Worm (Caenorhabditis elegans) whole organism, midembryonic: Measurements from ENCODE around the gene C56C10.9.
"Not testable (repeated sequence)": the region's sequence is repeated elsewhere in the genome, so short reads cannot be mapped to it uniquely, and the experiment has no call there.

Experiments
- T22C8.4 ChIP-seq: fragments of 200-800 bp; sonication (Bioruptor generic); IDR thresholded peaks from 2 replicates; pipeline ENCODE4 v1.3.6; 2022; ENCODE audit warnings: missing genetic modification characterization, missing compliant biosample characterization
- cog-1 ChIP-seq: sonication (generic microtip); optimal IDR thresholded peaks from 2 replicates; lab custom pipeline; 2016; ENCODE audit warnings: missing genetic modification characterization, missing compliant biosample characterization
- flt-1 ChIP-seq: fragments of 200-800 bp; sonication (Bioruptor generic); IDR thresholded peaks from 2 replicates; pipeline ENCODE4 v1.3.6; 2022; ENCODE audit warnings: missing genetic modification characterization, missing compliant biosample characterization
- klf-2 ChIP-seq: fragments of 200-800 bp; sonication (Bioruptor generic); conservative IDR thresholded peaks from 2 replicates; pipeline ENCODE4 v1.3.6; 2022; ENCODE audit warnings: missing genetic modification reagents, missing genetic modification characterization, missing compliant biosample characterization
- med-1 ChIP-seq: sonication (generic microtip); optimal IDR thresholded peaks from 2 replicates; lab custom pipeline; 2017; ENCODE audit warnings: missing genetic modification characterization, mild to moderate bottlenecking, missing compliant biosample characterization, antibody characterized with exemption, missing genetic modification reagents; ENCODE audit not compliant: insufficient read depth
- ref-1 ChIP-seq: fragments of 200-800 bp; sonication (Bioruptor generic); conservative IDR thresholded peaks from 2 replicates; pipeline ENCODE4 v1.3.6; 2022; ENCODE audit warnings: missing genetic modification reagents, missing genetic modification characterization, missing compliant biosample characterization
- tab-1 ChIP-seq: fragments of 200-800 bp; sonication (Bioruptor generic); IDR thresholded peaks from 2 replicates; pipeline ENCODE4 v1.3.6; 2022; ENCODE audit warnings: missing genetic modification characterization, missing compliant biosample characterization
- ztf-23 ChIP-seq: fragments of 200-800 bp; sonication (Bioruptor generic); IDR thresholded peaks from 2 replicates; pipeline ENCODE4 v1.3.6; 2022; ENCODE audit warnings: missing genetic modification reagents, missing genetic modification characterization, missing compliant biosample characterization
- ztf-29 ChIP-seq: fragments of 200-800 bp; sonication (Bioruptor generic); IDR thresholded peaks from 2 replicates; pipeline ENCODE4 v1.3.6; 2022; ENCODE audit warnings: missing genetic modification reagents, missing genetic modification characterization, missing compliant biosample characterization

Gene C56C10.9

DNA sequence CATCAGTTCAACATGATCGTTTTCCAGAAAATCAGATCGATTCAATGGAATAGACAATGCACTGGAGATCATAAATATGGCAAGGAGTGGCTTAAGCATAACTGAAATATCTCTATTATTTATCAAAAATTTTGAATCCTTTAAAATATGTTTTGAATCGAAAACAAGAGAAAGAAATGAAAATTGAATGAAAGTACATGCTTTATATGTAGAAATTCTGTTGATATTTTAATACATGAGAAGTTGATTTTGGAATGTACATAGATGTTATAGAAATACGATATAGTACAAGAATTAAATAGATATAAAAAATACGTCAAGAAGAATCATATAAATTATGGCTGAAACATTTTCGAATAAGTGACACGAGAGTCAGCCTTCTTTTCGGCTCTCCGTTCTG is at the start of gene C56C10.9:
TSS of gene C56C10.9 (minus strand) at position 101 of the 400 bp plus-strand sequence.
- no peak for TF ChIP-seq tab-1
- no peak for TF ChIP-seq T22C8.4 (GFP tag; lab: Robert Waterston, UW)
- no peak for TF ChIP-seq med-1 (GFP tag; lab: Kevin White, UChicago)
- no peak for TF ChIP-seq klf-2
- no peak for TF ChIP-seq ref-1 (GFP tag; lab: Robert Waterston, UW)
- no peak for TF ChIP-seq ztf-23 (GFP tag; lab: Robert Waterston, UW)
- TF ChIP-seq cog-1 (tag; lab: Kevin White, UChicago), result no peak
- TF ChIP-seq ztf-29 (GFP tag; lab: Robert Waterston, UW), result no peak
- no peak for TF ChIP-seq flt-1

DNA sequence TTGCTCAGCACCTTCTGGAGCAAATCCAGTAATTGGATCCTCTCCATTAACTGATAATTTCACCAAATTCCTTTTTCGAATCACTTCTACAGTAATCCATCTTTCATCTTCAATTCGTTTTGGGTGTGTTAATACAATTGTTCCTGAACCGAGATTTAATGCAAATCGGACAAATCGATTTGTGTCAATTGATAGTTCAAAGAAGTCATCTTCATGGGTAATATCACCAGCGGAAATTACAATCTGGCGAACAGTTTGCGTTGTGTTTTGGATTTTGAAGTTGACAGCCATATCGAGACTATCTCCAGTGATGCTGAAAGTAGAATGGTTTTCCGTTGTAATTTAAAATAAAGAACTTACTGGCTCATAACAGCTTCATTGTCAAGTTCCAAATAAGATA is 45.7 kb upstream of the C56C10.9 start:
- TF ChIP-seq tab-1 (no peak), flt-1 (no peak), ztf-29 (GFP tag; lab: Robert Waterston, UW) (no peak), klf-2 (no peak), T22C8.4 (GFP tag; lab: Robert Waterston, UW) (no peak), ref-1 (GFP tag; lab: Robert Waterston, UW) (no peak), cog-1 (tag; lab: Kevin White, UChicago) (no peak), ztf-23 (GFP tag; lab: Robert Waterston, UW) (no peak), med-1 (GFP tag; lab: Kevin White, UChicago) (no peak)

DNA sequence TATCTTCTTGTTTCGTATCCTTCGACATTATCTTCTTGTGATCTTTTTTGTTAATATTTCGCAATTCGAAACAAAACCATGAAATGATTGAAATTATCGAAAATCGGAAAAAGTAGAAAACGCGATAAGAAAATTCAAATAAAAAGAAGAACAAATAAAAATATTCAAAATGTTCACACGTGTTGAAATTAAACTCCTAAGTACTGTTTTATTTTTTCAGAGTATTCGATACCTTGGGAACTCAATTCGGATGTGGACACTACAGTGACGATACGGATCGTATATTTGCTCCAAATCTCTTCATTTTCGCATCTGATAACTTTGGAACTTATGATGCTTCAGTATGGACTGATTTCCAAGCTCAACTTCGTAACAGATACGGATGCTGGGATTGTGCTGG is 44.0 kb upstream of the C56C10.9 start, which contains the start of gene T19D12.5:
TSS of gene T19D12.5 (minus strand) at position 101 of the 400 bp plus-strand sequence.
- TF ChIP-seq tab-1, result no peak
- no peak for TF ChIP-seq T22C8.4 (GFP tag; lab: Robert Waterston, UW)
- no peak for TF ChIP-seq cog-1 (tag; lab: Kevin White, UChicago)

DNA sequence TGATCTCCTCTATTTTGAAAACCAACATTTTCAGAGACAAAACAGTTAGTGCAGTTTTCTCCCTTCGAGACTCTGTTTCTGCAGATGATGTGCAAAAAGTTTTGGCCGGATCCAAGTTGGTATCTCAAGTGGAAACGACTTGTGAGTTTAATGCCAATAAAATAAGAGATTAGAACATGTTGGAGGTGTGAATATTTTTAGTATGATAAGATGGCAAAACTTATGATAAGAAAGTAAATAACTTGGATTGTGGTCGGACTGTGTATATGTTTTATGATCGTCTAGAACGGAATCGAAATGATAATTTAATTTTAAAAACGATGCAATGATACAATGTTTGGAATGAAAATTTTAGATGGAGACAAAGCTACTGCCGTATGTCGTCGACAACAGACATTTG is 39.8 kb upstream of the C56C10.9 start:
- TF ChIP-seq ref-1 (GFP tag; lab: Robert Waterston, UW) (no peak), klf-2 (no peak), flt-1 (no peak), tab-1 (no peak), T22C8.4 (GFP tag; lab: Robert Waterston, UW) (no peak), cog-1 (tag; lab: Kevin White, UChicago) (no peak), ztf-29 (GFP tag; lab: Robert Waterston, UW) (no peak), ztf-23 (GFP tag; lab: Robert Waterston, UW) (no peak)

DNA sequence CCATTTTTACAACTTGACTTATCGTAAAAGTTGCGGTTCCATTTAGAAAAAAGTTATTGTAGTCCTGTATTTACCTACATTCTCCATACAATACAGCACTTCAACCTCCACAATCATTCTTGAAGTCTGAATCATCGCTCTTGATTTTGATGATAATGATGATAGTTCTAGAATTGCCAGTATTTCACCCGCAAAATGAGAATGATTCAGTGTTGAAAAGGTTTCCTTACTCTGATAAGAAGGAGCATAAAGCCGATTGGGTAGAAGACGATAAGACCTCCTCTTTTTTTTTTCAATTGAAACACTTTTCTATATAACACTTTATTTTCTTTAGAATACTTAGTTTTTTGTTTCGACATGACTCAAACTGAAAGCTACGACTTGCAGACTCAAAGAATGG is 38.7 kb upstream of the C56C10.9 start, which contains the start of gene T19D12.4:
TSS of gene T19D12.4 (plus strand) at position 295 of the 400 bp plus-strand sequence.
- TF ChIP-seq flt-1, result no peak
- TF ChIP-seq ref-1 (GFP tag; lab: Robert Waterston, UW), result no peak
- no peak for TF ChIP-seq klf-2
- TF ChIP-seq tab-1, result no peak

DNA sequence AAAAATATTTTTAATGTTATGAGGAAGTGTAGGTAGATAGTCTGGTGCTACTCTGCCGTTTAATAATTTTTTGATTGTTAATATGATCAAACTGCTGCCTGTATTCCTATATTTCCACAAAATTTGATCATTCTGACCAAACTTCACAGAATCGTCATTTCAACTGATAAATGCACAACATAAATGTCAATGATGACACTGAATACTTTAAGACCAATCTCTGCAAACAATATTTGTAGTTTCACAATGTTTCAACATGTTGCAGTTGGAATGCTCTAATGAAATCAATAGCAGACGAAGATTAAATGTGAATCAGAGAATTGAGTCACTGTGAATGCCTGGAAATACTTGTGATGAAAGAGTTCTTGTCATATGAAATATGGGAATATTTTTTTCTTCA is 37.6 kb upstream of the C56C10.9 start:
- no peak for TF ChIP-seq ztf-29 (GFP tag; lab: Robert Waterston, UW)

DNA sequence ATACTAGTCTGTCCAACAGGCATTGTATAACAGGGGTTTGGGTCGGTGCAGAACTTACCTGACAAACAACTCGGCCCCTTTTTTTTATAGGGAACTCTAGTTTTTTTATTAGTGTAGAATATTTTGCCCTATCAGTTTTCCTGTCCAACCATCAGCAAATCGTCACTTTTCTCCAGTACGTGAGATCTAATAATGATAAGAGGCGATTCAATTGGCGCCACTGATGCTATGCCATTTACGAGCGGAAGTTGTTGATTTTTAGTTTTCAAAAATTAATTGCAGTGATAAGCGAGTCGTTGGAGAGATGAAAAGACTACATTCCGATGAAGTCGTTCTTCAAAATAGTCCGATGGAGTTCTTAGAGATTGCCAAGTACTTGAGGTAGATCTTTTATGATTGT is 36.2 kb upstream of the C56C10.9 start:
- TF ChIP-seq ztf-29 (GFP tag; lab: Robert Waterston, UW) (no peak), flt-1 (no peak), cog-1 (tag; lab: Kevin White, UChicago) (no peak), tab-1 (no peak), ref-1 (GFP tag; lab: Robert Waterston, UW) (no peak), T22C8.4 (GFP tag; lab: Robert Waterston, UW) (no peak), ztf-23 (GFP tag; lab: Robert Waterston, UW) (no peak), med-1 (GFP tag; lab: Kevin White, UChicago) (no peak), klf-2 (no peak)

DNA sequence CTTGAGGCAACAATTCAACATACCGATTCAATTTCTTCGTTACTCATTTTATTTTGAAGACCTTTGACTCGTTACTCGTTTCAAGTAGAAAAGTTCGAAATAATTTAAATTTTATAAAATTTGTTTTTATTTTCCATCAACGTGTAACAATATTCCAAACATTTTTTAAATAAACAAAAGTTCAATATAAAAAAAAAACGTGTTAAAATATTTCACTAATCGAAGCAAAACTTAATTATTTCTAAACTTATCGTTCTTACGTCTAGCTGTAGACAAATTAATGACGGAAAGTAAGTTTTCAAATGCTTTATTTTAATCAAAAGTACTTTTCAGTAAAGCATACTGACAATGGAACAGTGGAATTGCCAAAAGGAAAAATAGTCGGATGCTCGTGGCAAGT is 35.0 kb upstream of the C56C10.9 start, which contains the start of the genes F54H5.5 and F54H5.2:
TSS of gene F54H5.5 (minus strand) at position 101 of the 400 bp plus-strand sequence.
TSS of gene F54H5.2 (plus strand) at position 303 of the 400 bp plus-strand sequence.
- not testable (repeated sequence) for TF ChIP-seq tab-1; ref-1 (GFP tag; lab: Robert Waterston, UW); klf-2

DNA sequence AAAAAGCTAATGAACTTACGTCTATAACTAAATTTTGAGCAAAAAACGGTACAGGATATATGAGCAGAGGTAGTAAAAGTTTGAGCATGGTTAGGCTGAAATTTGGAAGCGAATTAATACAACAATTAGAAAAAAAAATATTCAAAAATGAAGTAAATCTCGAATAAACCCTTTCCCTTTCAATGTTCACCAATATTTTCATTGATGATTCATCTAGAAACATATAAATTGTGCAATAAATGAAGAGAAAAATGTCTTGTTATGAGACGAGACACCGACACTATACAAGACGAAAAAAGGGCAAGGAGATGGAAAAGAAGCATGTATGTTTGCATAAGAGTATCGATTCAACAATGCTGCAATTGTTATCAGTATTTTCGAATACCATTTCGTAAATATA is 33.2 kb upstream of the C56C10.9 start, which contains the start of gene F54H5.14:
TSS of gene F54H5.14 (minus strand) at position 101 of the 400 bp plus-strand sequence.
- TF ChIP-seq T22C8.4 (GFP tag; lab: Robert Waterston, UW) (no peak), cog-1 (tag; lab: Kevin White, UChicago) (no peak)

DNA sequence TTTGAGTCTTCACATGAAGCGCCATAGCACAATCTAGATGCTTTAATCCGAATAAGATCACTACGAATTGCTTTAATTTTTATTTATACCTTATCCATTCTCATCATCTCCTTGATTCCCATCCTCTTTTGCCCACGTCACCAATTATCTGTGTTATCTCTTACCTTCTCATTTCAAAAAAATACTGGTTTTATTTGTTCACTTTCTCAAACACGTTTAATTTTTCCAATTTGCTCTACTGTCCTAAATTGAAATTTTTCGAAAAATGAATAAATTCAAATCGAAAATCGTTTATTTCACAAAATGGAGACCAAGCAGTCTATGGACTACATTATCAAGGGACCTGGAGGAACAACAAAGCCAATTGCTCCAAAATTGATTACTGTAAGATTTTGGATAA is 29.7 kb upstream of the C56C10.9 start, which contains the start of gene F54H5.3:
TSS of gene F54H5.3 (plus strand) at position 301 of the 400 bp plus-strand sequence.
- no peak for TF ChIP-seq klf-2
- TF ChIP-seq cog-1 (tag; lab: Kevin White, UChicago), result no peak
- TF ChIP-seq ztf-23 (GFP tag; lab: Robert Waterston, UW), result no peak
- no peak for TF ChIP-seq flt-1
- TF ChIP-seq ztf-29 (GFP tag; lab: Robert Waterston, UW), result no peak
- TF ChIP-seq T22C8.4 (GFP tag; lab: Robert Waterston, UW), result no peak
- no peak for TF ChIP-seq ref-1 (GFP tag; lab: Robert Waterston, UW)

DNA sequence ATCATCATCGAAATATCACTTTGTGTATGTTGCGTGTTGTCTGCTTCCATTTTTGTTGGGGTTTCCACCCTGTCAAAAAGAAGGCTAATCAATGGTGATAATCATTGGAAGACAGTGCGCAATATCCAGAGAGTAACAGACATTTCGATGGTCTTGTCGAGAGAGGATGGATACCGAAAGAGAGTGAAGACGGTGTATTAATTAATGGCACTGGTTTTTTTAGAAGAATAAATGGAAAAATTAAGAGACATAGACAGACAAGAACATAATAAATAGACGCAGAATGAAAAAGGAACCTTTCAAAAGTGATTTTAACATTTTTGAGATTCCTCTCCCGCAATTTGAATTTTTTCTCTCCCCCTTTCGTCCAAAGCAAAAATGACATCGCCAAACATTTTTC is 26.9 kb upstream of the C56C10.9 start:
- TF ChIP-seq T22C8.4 (GFP tag; lab: Robert Waterston, UW) (no peak), med-1 (GFP tag; lab: Kevin White, UChicago) (no peak), ztf-29 (GFP tag; lab: Robert Waterston, UW) (no peak), flt-1 (no peak), klf-2 (no peak), tab-1 (no peak), ztf-23 (GFP tag; lab: Robert Waterston, UW) (no peak), cog-1 (tag; lab: Kevin White, UChicago) (no peak), ref-1 (GFP tag; lab: Robert Waterston, UW) (no peak)
